Worm (Caenorhabditis elegans) whole organism, L4/young adult: ENCODE results near the gene flp-2.

Experiments used
- W03F9.2 ChIP-seq: fragments of 150-350 bp; optimal IDR thresholded peaks from 2 replicates; lab custom pipeline; 2014; ENCODE audit warnings: missing biosample characterization, missing genetic modification characterization
- him-1 ChIP-seq: sonication (generic microtip); optimal IDR thresholded peaks from 2 replicates; lab custom pipeline; 2016; ENCODE audit warnings: missing genotype, missing genetic modification reagents, missing genetic modification characterization, missing compliant biosample characterization

DNA sequence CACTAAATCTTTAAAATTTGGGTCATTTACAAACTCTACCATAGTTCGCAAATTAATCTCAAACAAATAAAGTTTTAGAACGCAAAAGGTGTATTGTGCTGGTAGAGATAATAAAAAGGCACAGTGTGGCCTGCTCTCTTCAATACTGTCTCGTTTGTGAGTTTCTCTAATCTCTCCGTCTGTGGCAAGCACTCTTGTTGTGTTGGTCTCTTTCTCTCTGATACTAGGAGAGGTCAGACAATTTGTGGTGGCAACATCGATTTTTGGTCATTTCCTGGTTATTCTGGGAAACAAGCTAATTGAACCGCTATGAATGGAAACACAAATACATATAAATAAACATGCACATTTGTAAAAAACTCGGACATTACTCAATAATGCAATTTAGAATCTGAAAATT lies 20.8 kb downstream of the flp-2 start, which contains the start of gene ZC373.5:
- TF ChIP-seq him-1 (tag; lab: Kevin White, UChicago) (no peak), W03F9.2 (no peak)
